Worm (Caenorhabditis elegans): ENCODE measurements around the gene C54E10.10.
A peak's percentile ranks its signal among the peaks of the same experiment; 100 is the strongest.

C54E10.10 gene

DNA sequence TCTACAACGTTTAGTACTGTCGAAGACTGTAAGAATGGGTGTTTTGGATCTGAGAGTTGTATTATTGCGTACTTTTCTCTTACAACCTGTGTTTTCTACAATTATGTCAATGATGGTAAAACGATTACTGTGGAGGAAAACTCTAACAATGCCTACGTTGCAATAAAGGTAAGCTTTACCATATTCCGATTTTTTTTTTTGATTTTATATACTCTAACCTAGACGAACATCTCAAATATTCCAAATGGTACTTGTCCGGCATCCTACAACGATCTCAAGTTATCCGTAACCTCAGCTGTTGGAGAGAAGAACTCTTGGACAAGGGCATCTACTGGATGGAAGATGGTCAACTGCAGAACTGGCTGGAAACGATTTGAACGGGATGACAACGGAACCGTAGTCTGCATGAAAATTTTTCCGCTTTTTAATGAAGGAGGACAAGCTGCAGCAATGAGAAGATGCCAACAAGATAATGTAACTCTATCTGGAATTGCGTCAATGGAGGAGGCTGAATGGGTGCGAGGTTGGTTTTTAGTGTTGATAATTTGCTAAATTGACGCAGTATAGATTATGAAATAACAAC is 31.3 kb downstream of the C54E10.10 start:
- TF ChIP-seq tra-1 (GFP tag; IDR thresholded peaks at IDR 0.05) (no peak), lim-7 (GFP tag; IDR thresholded peaks at IDR 0.05) (no peak), snpc-1.2 (GFP tag; IDR thresholded peaks at IDR 0.05) (no peak), aha-1 (tag) (peak; percentile 91), unc-62 (GFP tag; optimal IDR thresholded peaks at IDR 0.05 in 1 of 2) (peak in 1 of 2 experiments; percentile 90), unc-62 (tag; optimal IDR thresholded peaks at IDR 0.05) (no peak), nhr-6 (tag; optimal IDR thresholded peaks at IDR 0.05) (no peak), R02D3.7 (tag; optimal IDR thresholded peaks at IDR 0.05) (no peak), ces-1 (GFP tag; optimal IDR thresholded peaks at IDR 0.05) (no peak), lin-15B (tag; optimal IDR thresholded peaks at IDR 0.05) (no peak), cey-2 (tag; optimal IDR thresholded peaks at IDR 0.05; ENCODE audit: borderline replicate concordance, insufficient read depth) (no peak), nhr-76 (tag; optimal IDR thresholded peaks at IDR 0.05) (no peak), hlh-30 (tag; optimal IDR thresholded peaks at IDR 0.05; ENCODE audit: insufficient read depth) (no peak), T26A8.4 (GFP tag; IDR thresholded peaks at IDR 0.05) (no peak), hif-1 (tag; optimal IDR thresholded peaks at IDR 0.05) (no peak), unc-39 (tag; optimal IDR thresholded peaks at IDR 0.05) (no peak)

DNA sequence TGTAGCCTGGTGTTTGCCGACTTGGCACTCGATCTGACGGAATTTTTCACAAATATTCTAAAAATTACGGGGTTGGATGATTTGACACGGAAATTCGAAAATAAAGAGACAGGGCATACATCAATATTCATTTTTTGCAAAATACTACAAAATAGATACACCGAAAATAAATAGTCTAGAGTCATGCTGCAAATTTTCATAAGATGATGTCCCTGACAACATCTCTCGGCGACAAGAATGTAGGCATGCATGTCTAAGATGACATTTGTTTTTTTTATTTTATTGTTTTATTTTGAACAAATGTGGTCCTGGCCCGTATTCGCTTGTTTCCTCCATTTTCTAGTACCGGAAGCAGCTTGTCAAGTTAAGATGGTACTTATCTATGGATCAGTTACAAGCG is 31.8 kb downstream of the C54E10.10 start, which contains the start of gene clec-256:
clec-256 (plus strand) TSS at position 301 of the 400 bp plus-strand sequence.
- TF ChIP-seq nhr-77 (tag; optimal IDR thresholded peaks at IDR 0.05) (no peak), aha-1 (tag) (no peak), hif-1 (tag; optimal IDR thresholded peaks at IDR 0.05) (no peak), ces-1 (GFP tag; optimal IDR thresholded peaks at IDR 0.05) (no peak), dmd-8 (GFP tag; IDR thresholded peaks at IDR 0.05) (no peak), dmd-9 (GFP tag; IDR thresholded peaks at IDR 0.05) (no peak), zip-2 (tag; optimal IDR thresholded peaks at IDR 0.05) (no peak), set-16 (GFP tag; IDR thresholded peaks at IDR 0.05) (no peak), nhr-11 (tag; optimal IDR thresholded peaks at IDR 0.05) (no peak), T20F7.1 (GFP tag; optimal IDR thresholded peaks at IDR 0.05) (no peak), dpl-1 (GFP tag; optimal IDR thresholded peaks at IDR 0.05) (no peak), mxl-3 (GFP tag; optimal IDR thresholded peaks at IDR 0.05) (no peak), spr-3 (GFP tag; optimal IDR thresholded peaks at IDR 0.05) (no peak), lin-38 (GFP tag; IDR thresholded peaks at IDR 0.05) (no peak), snpc-1.2 (GFP tag; IDR thresholded peaks at IDR 0.05) (no peak), egl-43 (GFP tag; IDR thresholded peaks at IDR 0.05) (no peak), jun-1 (tag; optimal IDR thresholded peaks at IDR 0.05) (no peak), zag-1 (tag; optimal IDR thresholded peaks at IDR 0.05) (no peak), lin-1 (GFP tag; IDR thresholded peaks at IDR 0.05) (no peak)

DNA sequence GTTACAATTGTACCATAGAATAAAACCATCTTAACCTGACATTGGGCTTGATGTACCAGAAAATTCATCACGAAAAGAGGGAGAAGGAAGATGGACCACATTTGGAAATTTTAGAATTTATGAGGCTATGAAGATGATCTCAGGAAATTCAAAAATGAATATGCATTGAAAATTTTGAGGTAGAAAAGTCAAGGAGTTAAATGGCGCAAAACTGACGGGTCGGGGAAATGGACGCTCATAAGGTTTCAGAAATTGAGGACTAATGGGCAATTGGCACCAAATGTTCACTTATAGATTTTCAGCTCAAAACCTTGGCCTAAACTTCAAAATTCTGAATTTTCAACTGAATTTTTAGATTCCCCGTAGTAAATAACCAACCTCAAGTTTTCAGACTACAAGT is 32.5 kb downstream of the C54E10.10 start, which contains the start of gene clec-255:
clec-255 (minus strand) TSS at position 101 of the 400 bp plus-strand sequence.
- no peak for TF ChIP-seq lin-13 (GFP tag; optimal IDR thresholded peaks at IDR 0.05)
- TF ChIP-seq lir-3 (tag; optimal IDR thresholded peaks at IDR 0.05) = no peak
- TF ChIP-seq aha-1 (tag) = peak; percentile 3
- no peak for TF ChIP-seq daf-12 (tag; optimal IDR thresholded peaks at IDR 0.05)
- no peak for TF ChIP-seq lin-38 (GFP tag; IDR thresholded peaks at IDR 0.05)

DNA sequence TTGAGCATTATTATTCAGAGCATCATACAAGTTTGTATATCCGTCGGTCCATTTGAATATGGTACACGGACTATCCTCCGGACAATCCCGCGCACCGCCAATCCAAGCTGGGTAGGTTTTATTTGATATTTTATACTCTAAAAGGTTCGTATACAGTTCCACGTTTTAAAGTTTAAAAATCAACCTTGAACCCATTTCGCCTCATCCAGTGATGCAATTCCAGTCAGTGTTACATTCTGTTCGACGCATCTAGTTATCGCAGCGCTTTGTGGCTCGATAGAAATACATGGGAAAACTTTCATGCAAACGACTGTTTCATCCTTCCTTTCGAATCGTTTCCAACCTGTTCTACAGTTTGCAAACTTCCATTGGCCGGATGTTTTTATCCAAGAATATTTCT is 33.3 kb downstream of the C54E10.10 start:
- no peak for TF ChIP-seq ctbp-1 (GFP tag; IDR thresholded peaks at IDR 0.05)
- peak in 1 of 2 experiments; percentile 93 for TF ChIP-seq unc-62 (GFP tag; optimal IDR thresholded peaks at IDR 0.05 in 1 of 2)
- no peak for TF ChIP-seq unc-62 (tag; optimal IDR thresholded peaks at IDR 0.05)

All from whole organism, L4 larva.